Fruit fly (Drosophila melanogaster) whole organism, wandering third instar larva: ENCODE results near the gene lap.

Experiments used
- Abd-B ChIP-seq: fragments of >200 bp; optimal IDR thresholded peaks from 2 replicates; lab custom pipeline; 2017; ENCODE audit warnings: missing biosample characterization, missing genetic modification characterization
- GATAd ChIP-seq: sonication (Bioruptor generic); optimal IDR thresholded peaks from 2 replicates; lab custom pipeline; 2016; ENCODE audit warnings: missing biosample characterization, missing genetic modification characterization
- Hnf4 ChIP-seq: fragments of 200-800 bp; sonication (Bioruptor generic); optimal IDR thresholded peaks from 2 replicates; lab custom pipeline; 2016; ENCODE audit warnings: missing biosample characterization, mild to moderate bottlenecking, missing genetic modification characterization
- fru ChIP-seq: fragments of 200-800 bp; sonication (Bioruptor generic); optimal IDR thresholded peaks from 3 replicates; lab custom pipeline; 2016; ENCODE audit warnings: missing biosample characterization, mild to moderate bottlenecking, missing genetic modification characterization
- psq ChIP-seq: fragments of 200-800 bp; sonication (Bioruptor generic); optimal IDR thresholded peaks from 3 replicates; lab custom pipeline; 2017; ENCODE audit warnings: missing biosample characterization, mild to moderate bottlenecking, missing genetic modification characterization, moderate library complexity

dm6 chr3R:7246889-7247288, 60.1 kb downstream of the lap start, which contains the start of the genes Noc3 and CG10053:
- TF ChIP-seq psq (GFP tag; lab: Kevin White, UChicago) (no peak), Abd-B (GFP tag; lab: Kevin White, UChicago) (no peak), fru (no peak), GATAd (GFP tag; lab: Kevin White, UChicago) (no peak), Hnf4 (GFP tag; lab: Kevin White, UChicago) (no peak)
